Fruit fly (Drosophila melanogaster) whole organism, adult: ENCODE data around the gene CtsL3.

Source experiments
- CG11617 ChIP-seq: fragments of 200-800 bp; sonication (Bioruptor generic); optimal IDR thresholded peaks from 2 replicates; lab custom pipeline; 2017; ENCODE audit warnings: mild to moderate bottlenecking, missing biosample characterization, missing genetic modification reagents, missing genetic modification characterization
- CG12768 ChIP-seq: fragments of 200-800 bp; sonication (Bioruptor generic); optimal IDR thresholded peaks from 2 replicates; lab custom pipeline; 2017; ENCODE audit warnings: missing biosample characterization, missing genetic modification characterization, mild to moderate bottlenecking, moderate library complexity, missing genetic modification reagents
- CG14711 ChIP-seq: fragments of 200-800 bp; sonication (Bioruptor generic); optimal IDR thresholded peaks from 2 replicates; lab custom pipeline; 2018; ENCODE audit warnings: missing biosample characterization, mild to moderate bottlenecking, missing genetic modification characterization, moderate library complexity
- CG1620 ChIP-seq: fragments of 200-800 bp; sonication (Bioruptor generic); optimal IDR thresholded peaks from 2 replicates; lab custom pipeline; 2016; ENCODE audit warnings: missing biosample characterization, missing genetic modification characterization
- CG33017 ChIP-seq: fragments of 200-800 bp; sonication (Bioruptor generic); optimal IDR thresholded peaks from 2 replicates; lab custom pipeline; 2018; ENCODE audit warnings: missing biosample characterization, mild to moderate bottlenecking, missing genetic modification characterization, moderate library complexity
- CG5204 ChIP-seq: fragments of 200-800 bp; sonication (Bioruptor generic); optimal IDR thresholded peaks from 2 replicates; lab custom pipeline; 2016; ENCODE audit warnings: missing biosample characterization, missing genetic modification characterization
- CG7045 ChIP-seq: fragments of 200-800 bp; sonication (Bioruptor generic); optimal IDR thresholded peaks from 2 replicates; lab custom pipeline; 2017; ENCODE audit warnings: missing biosample characterization, mild to moderate bottlenecking, missing genetic modification characterization
- CG7101 ChIP-seq: fragments of 200-800 bp; sonication (Bioruptor generic); optimal IDR thresholded peaks from 2 replicates; lab custom pipeline; 2018; ENCODE audit warnings: missing biosample characterization, mild to moderate bottlenecking, missing genetic modification characterization, moderate library complexity
- Clk ChIP-seq: fragments of 200-800 bp; sonication (Bioruptor generic); optimal IDR thresholded peaks from 2 replicates; lab custom pipeline; 2017; ENCODE audit warnings: missing biosample characterization, missing genetic modification characterization
- Crg-1 ChIP-seq: fragments of 200-800 bp; sonication (Bioruptor generic); optimal IDR thresholded peaks from 2 replicates; lab custom pipeline; 2016; ENCODE audit warnings: missing biosample characterization, missing genetic modification characterization
- Hr96 ChIP-seq: fragments of 200-800 bp; sonication (Bioruptor generic); optimal IDR thresholded peaks from 2 replicates; lab custom pipeline; 2016; ENCODE audit warnings: missing biosample characterization, missing genetic modification characterization
- Mnt ChIP-seq: fragments of 200-800 bp; sonication (Bioruptor generic); optimal IDR thresholded peaks from 2 replicates; lab custom pipeline; 2016; ENCODE audit warnings: missing biosample characterization, mild to moderate bottlenecking, missing genetic modification characterization
- bab1 ChIP-seq: fragments of 200-800 bp; sonication (Bioruptor generic); optimal IDR thresholded peaks from 3 replicates; lab custom pipeline; 2019; ENCODE audit warnings: missing biosample characterization, mild to moderate bottlenecking, missing genetic modification characterization, moderate library complexity
- cic ChIP-seq: fragments of 200-800 bp; sonication (Bioruptor generic); optimal IDR thresholded peaks from 2 replicates; lab custom pipeline; 2017; ENCODE audit warnings: missing biosample characterization, mild to moderate bottlenecking, missing genetic modification characterization, moderate library complexity
- cnc ChIP-seq, 2 experiments: fragments of >200 bp; optimal IDR thresholded peaks; 2 replicates each; lab custom pipeline; 2017
- kay ChIP-seq: fragments of 200-800 bp; sonication (Bioruptor generic); peaks from one replicate; lab custom pipeline; 2016; ENCODE audit warnings: missing biosample characterization, missing genetic modification characterization, borderline replicate concordance
- ovo ChIP-seq: fragments of 200-800 bp; sonication (Bioruptor generic); optimal IDR thresholded peaks from 2 replicates; lab custom pipeline; 2016; ENCODE audit warnings: missing biosample characterization, missing genetic modification characterization
- pad ChIP-seq: fragments of 200-800 bp; sonication (Bioruptor generic); optimal IDR thresholded peaks from 3 replicates; lab custom pipeline; 2017; ENCODE audit warnings: missing biosample characterization, missing genetic modification characterization, mild to moderate bottlenecking, moderate library complexity, missing genetic modification reagents
- tj ChIP-seq: fragments of 200-800 bp; sonication (Bioruptor generic); optimal IDR thresholded peaks from 3 replicates; lab custom pipeline; 2017; ENCODE audit warnings: missing biosample characterization, mild to moderate bottlenecking, missing genetic modification characterization, moderate library complexity
- toe ChIP-seq: fragments of 200-800 bp; sonication (Bioruptor generic); optimal IDR thresholded peaks from 2 replicates; lab custom pipeline; 2016; ENCODE audit warnings: missing biosample characterization, missing genetic modification characterization

The CtsL3 gene

DNA sequence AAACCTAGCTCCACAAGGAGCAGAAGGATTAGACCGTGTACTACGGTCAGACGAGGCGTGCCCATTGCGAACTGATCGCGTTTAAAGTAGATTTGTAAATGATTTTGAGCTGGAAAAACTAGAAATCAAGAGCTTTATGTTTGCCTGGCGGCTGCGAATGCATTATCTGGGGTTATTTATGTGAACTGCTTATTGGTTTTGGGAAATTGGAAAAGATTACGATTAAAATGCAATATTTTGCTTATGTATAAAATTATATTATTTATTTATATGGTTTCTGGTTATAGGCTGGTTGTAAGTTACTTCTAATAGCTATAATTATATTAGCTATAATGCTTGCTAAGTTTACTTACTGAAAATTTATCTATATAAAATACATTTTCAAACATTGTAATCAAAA is at the start of gene CtsL3:
Gene CtsL3 (minus strand): TSS at position 101 of the 400 bp plus-strand sequence.
- TF ChIP-seq CG1620 (GFP tag; lab: Kevin White, UChicago) (no peak), CG11617 (no peak), Hr96 (GFP tag; lab: Kevin White, UChicago) (no peak), pad (no peak), Clk (GFP tag; lab: Kevin White, UChicago) (no peak), tj (GFP tag; lab: Kevin White, UChicago) (no peak), CG7101 (tag; lab: Kevin White, UChicago) (no peak), CG7045 (GFP tag; lab: Kevin White, UChicago) (no peak), CG5204 (GFP tag; lab: Kevin White, UChicago) (no peak), bab1 (no peak)

DNA sequence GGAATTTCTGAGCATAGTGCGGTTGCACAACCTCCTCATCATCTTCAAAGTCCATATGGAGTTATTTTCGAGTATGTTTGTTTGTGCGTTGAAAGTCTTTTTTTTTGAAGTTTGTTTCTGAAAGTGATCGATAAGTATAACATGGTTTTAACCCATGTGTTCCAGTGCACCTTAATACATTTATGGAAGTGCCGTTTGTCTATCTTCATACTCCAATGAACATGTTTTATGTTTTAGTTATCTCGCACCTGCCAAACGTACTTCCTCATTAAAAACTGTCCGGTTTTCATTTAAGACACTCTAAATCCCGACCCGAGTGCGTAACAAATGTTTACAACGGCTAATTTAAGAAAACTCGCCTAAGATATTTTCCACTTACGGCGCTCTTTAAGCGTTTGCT is 30.4 kb upstream of the CtsL3 start, which contains the start of gene CG15580:
Gene CG15580 (minus strand): TSS at position 101 of the 400 bp plus-strand sequence.
- TF ChIP-seq CG14711 (tag; lab: Kevin White, UChicago) (no peak), Crg-1 (GFP tag; lab: Kevin White, UChicago) (no peak), kay (GFP tag; lab: Kevin White, UChicago) (no peak), Hr96 (GFP tag; lab: Kevin White, UChicago) (no peak), bab1 (no peak), Clk (GFP tag; lab: Kevin White, UChicago) (no peak), CG12768 (no peak), CG33017 (no peak), Mnt (GFP tag; lab: Kevin White, UChicago) (no peak), pad (no peak), CG7101 (tag; lab: Kevin White, UChicago) (no peak)

DNA sequence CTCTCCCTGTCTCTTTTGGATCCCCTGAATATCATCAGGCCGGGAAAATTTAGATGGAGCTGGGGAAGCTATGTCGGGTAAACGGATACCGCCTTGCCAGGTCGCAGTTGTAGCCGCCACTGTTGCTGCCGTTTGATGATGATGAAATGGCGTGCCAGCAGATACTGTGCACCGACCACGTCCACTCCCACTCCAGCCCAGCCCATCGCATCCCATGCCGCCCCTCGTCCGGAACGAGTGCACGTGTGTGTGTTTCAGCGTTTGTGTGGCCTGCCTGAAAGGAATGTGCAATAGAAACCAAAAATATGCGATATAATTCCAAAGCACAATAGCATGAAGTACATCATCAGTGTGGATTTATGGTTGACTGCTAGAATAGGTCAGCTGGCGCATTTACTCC is 11.2 kb upstream of the CtsL3 start:
- TF ChIP-seq pad, result no peak
- no peak for TF ChIP-seq CG33017

DNA sequence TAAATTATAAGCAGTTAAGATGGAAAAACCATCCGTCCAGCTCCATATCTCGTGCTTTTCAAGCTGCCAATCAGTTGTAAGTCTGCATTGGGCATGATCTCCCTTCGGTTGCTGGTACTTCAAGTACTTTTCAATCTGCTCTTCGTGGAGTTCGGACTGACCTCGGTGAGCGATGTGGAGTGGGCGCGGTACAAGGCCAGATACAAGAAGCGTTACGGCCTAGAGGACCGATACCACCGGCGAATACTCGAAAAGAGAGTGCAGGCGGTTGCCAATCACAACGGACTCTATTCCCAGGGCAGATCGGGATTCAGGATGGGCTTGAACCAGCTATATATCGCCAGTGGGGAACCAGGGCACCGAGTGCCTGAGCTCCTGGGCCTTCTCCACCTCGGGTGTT is 636 bp upstream of the CtsL3 start:
- no peak for TF ChIP-seq CG11617
- no peak for TF ChIP-seq pad
- TF ChIP-seq Crg-1 (GFP tag; lab: Kevin White, UChicago), result no peak
- no peak for TF ChIP-seq toe (GFP tag; lab: Kevin White, UChicago)
- TF ChIP-seq cic (GFP tag; lab: Kevin White, UChicago), result no peak
- no peak for TF ChIP-seq cnc (optimal IDR thresholded peaks at IDR 0.05; lab: Kevin White, UChicago)
- TF ChIP-seq CG7045 (GFP tag; lab: Kevin White, UChicago), result no peak
- no peak for TF ChIP-seq Clk (GFP tag; lab: Kevin White, UChicago)
- no peak for TF ChIP-seq kay (GFP tag; lab: Kevin White, UChicago)
- TF ChIP-seq ovo, result no peak
- no peak for TF ChIP-seq CG1620 (GFP tag; lab: Kevin White, UChicago)
- TF ChIP-seq Hr96 (GFP tag; lab: Kevin White, UChicago), result no peak
- no peak for TF ChIP-seq CG7101 (tag; lab: Kevin White, UChicago)
- no peak for TF ChIP-seq CG33017
- no peak for TF ChIP-seq CG14711 (tag; lab: Kevin White, UChicago)
- no peak for TF ChIP-seq tj (GFP tag; lab: Kevin White, UChicago)
- TF ChIP-seq CG12768, result no peak
- TF ChIP-seq bab1, result no peak

DNA sequence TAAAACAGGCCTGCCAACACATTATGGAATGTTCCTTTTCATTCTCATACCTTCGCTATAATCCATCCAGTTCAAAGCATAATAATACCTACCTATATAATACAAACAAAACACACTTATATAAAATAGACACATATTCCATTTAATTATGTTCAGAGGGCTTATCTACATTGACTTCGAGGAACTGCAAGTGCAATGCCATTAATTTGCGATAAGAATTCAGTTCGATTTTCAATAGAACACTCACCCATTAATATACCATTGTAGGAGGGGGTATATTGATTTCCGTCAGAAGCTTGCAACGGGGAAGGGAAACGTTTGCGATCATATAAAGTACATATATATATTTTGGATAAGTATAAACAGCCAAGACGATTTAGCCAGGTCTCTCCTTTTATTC is 1.8 kb downstream of the CtsL3 start:
- TF ChIP-seq Hr96 (GFP tag; lab: Kevin White, UChicago) (no peak), Crg-1 (GFP tag; lab: Kevin White, UChicago) (no peak), bab1 (no peak), CG5204 (GFP tag; lab: Kevin White, UChicago) (no peak), ovo (no peak), kay (GFP tag; lab: Kevin White, UChicago) (peak; percentile 51), CG12768 (no peak)

DNA sequence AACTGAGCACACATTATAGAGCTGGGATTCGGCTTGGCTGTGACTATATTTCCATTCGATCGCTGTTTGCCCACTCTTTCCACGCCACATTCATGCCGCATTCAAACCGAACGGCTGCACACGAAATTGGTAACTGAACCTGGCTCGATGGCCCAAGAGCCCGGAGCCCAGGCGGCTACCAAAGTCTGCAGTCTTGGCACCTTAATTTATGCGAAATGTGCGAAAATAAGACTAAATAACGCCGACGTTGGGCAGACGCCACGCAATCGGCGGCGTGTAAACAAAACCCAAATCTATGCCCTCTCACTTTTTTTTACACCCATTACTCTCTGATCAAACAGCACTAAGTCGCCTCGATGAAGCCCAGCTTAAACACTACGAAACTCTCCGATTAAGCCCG is 15.2 kb downstream of the CtsL3 start, which contains the start of gene CG10280:
Gene CG10280 (minus strand): TSS at position 101 of the 400 bp plus-strand sequence.
- TF ChIP-seq bab1, result no peak
- TF ChIP-seq kay (GFP tag; lab: Kevin White, UChicago), result no peak
- TF ChIP-seq Mnt (GFP tag; lab: Kevin White, UChicago), result no peak
- no peak for TF ChIP-seq CG33017
- no peak for TF ChIP-seq CG11617
- TF ChIP-seq Clk (GFP tag; lab: Kevin White, UChicago), result no peak
- no peak for TF ChIP-seq CG5204 (GFP tag; lab: Kevin White, UChicago)
- no peak for TF ChIP-seq Crg-1 (GFP tag; lab: Kevin White, UChicago)
- no peak for TF ChIP-seq CG12768
- TF ChIP-seq tj (GFP tag; lab: Kevin White, UChicago), result no peak
- no peak for TF ChIP-seq toe (GFP tag; lab: Kevin White, UChicago)
- TF ChIP-seq Hr96 (GFP tag; lab: Kevin White, UChicago), result no peak
- no peak for TF ChIP-seq CG7045 (GFP tag; lab: Kevin White, UChicago)
- no peak for TF ChIP-seq CG14711 (tag; lab: Kevin White, UChicago)
- TF ChIP-seq ovo, result no peak
- no peak for TF ChIP-seq CG7101 (tag; lab: Kevin White, UChicago)
- TF ChIP-seq pad, result no peak
